Worm (Caenorhabditis elegans): Measurements from ENCODE around the gene T21D12.12.

T21D12.12 gene

ce11 chrIV:295734-296201 lies 29.5 kb downstream of the T21D12.12 start:
- TF ChIP-seq sea-1 (GFP tag; conservative IDR thresholded peaks at IDR 0.05) (no peak), tbx-37 (GFP tag; conservative IDR thresholded peaks at IDR 0.05) (no peak), hmg-4 (GFP tag; optimal IDR thresholded peaks at IDR 0.05) (no peak), ama-1 (optimal IDR thresholded peaks at IDR 0.05) (no peak), hnd-1 (tag; optimal IDR thresholded peaks at IDR 0.05) (no peak), ceh-36 (tag; optimal IDR thresholded peaks at IDR 0.05) (no peak), pes-1 (GFP tag; IDR thresholded peaks at IDR 0.05) (no peak), ceh-13 (GFP tag; optimal IDR thresholded peaks at IDR 0.05) (no peak), ets-7 (tag; optimal IDR thresholded peaks at IDR 0.05) (no peak), hmbx-1 (tag; optimal IDR thresholded peaks at IDR 0.05) (no peak), tbx-11 (GFP tag; IDR thresholded peaks at IDR 0.05) (no peak), scrt-1 (GFP tag; IDR thresholded peaks at IDR 0.05) (no peak), tra-4 (tag; optimal IDR thresholded peaks at IDR 0.05) (no peak), flt-1 (GFP tag; IDR thresholded peaks at IDR 0.05) (no peak)

DNA sequence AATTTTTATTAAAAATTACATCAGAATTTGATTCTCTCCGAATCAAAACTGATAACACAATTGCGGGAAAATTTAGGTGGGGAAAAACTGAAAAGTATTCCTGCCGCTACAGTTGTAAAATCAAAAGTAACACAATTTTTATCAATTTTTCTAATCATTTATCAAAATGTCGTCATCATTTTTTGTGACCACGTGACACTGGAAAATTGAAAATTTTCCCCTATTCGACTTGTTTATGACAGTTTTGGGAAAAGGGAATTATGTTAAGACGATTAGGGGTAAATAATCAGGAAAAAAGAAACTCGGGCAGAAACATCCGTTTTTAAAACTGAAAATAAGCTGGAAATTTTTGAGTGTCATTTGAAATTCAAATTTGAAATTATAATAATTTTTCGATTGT lies 30.6 kb downstream of the T21D12.12 start:
- TF ChIP-seq hmg-4 (GFP tag; optimal IDR thresholded peaks at IDR 0.05), result no peak
- no peak for TF ChIP-seq flt-1 (GFP tag; IDR thresholded peaks at IDR 0.05)
- no peak for TF ChIP-seq ceh-36 (tag; optimal IDR thresholded peaks at IDR 0.05)
- no peak for TF ChIP-seq scrt-1 (GFP tag; IDR thresholded peaks at IDR 0.05)
- no peak for TF ChIP-seq F13C5.2 (tag; optimal IDR thresholded peaks at IDR 0.05)
- no peak for TF ChIP-seq ama-1 (optimal IDR thresholded peaks at IDR 0.05)
- no peak for TF ChIP-seq B0310.2 (tag; optimal IDR thresholded peaks at IDR 0.05)
- no peak for TF ChIP-seq pes-1 (GFP tag; IDR thresholded peaks at IDR 0.05)
- no peak for TF ChIP-seq hnd-1 (tag; optimal IDR thresholded peaks at IDR 0.05)
- TF ChIP-seq ceh-13 (GFP tag; optimal IDR thresholded peaks at IDR 0.05), result no peak
- TF ChIP-seq aly-1 (tag; optimal IDR thresholded peaks at IDR 0.05), result no peak
- TF ChIP-seq tbx-37 (GFP tag; conservative IDR thresholded peaks at IDR 0.05), result no peak
- TF ChIP-seq hmbx-1 (tag; optimal IDR thresholded peaks at IDR 0.05), result no peak
- TF ChIP-seq sea-1 (GFP tag; conservative IDR thresholded peaks at IDR 0.05), result no peak
- no peak for TF ChIP-seq tbx-11 (GFP tag; IDR thresholded peaks at IDR 0.05)
- TF ChIP-seq tra-4 (tag; optimal IDR thresholded peaks at IDR 0.05), result no peak

DNA sequence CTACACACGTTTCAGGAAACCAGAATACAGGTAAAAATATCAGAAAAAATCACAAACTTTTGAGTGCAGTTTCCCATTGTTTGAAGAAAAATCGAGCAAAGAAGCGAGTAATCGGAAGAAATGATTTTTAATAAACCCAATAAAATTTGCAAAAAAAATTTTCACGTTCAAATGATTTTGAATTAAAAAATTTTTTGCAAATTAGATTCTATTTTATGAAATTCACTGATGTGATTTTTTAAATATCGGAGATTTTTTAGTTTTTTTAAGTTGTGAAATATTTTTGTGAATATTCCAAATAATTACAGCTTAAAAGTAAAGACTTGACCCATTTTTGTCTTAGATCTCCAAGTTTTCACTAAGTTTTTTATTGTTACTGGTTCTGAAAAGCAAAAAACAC lies 32.0 kb downstream of the T21D12.12 start, which contains the start of gene pnp-1:
Gene pnp-1 (minus strand): TSS at position 101 of the 400 bp plus-strand sequence.
- TF ChIP-seq ceh-36 (tag; optimal IDR thresholded peaks at IDR 0.05) (no peak), ets-7 (tag; optimal IDR thresholded peaks at IDR 0.05) (no peak), sea-1 (GFP tag; conservative IDR thresholded peaks at IDR 0.05) (no peak), hmg-4 (GFP tag; optimal IDR thresholded peaks at IDR 0.05) (no peak), ceh-13 (GFP tag; optimal IDR thresholded peaks at IDR 0.05) (no peak), hmbx-1 (tag; optimal IDR thresholded peaks at IDR 0.05) (no peak), flt-1 (GFP tag; IDR thresholded peaks at IDR 0.05) (no peak), ama-1 (optimal IDR thresholded peaks at IDR 0.05) (no peak), tra-4 (tag; optimal IDR thresholded peaks at IDR 0.05) (no peak), B0310.2 (tag; optimal IDR thresholded peaks at IDR 0.05) (no peak), tbx-11 (GFP tag; IDR thresholded peaks at IDR 0.05) (no peak), F13C5.2 (tag; optimal IDR thresholded peaks at IDR 0.05) (no peak), scrt-1 (GFP tag; IDR thresholded peaks at IDR 0.05) (no peak), tbx-37 (GFP tag; conservative IDR thresholded peaks at IDR 0.05) (no peak), pes-1 (GFP tag; IDR thresholded peaks at IDR 0.05) (no peak), aly-1 (tag; optimal IDR thresholded peaks at IDR 0.05) (no peak), hnd-1 (tag; optimal IDR thresholded peaks at IDR 0.05) (no peak)

ce11 chrIV:299190-299589 lies 32.9 kb downstream of the T21D12.12 start:
- no peak for TF ChIP-seq pes-1 (GFP tag; IDR thresholded peaks at IDR 0.05)
- no peak for TF ChIP-seq ceh-13 (GFP tag; optimal IDR thresholded peaks at IDR 0.05)
- no peak for TF ChIP-seq flt-1 (GFP tag; IDR thresholded peaks at IDR 0.05)
- TF ChIP-seq ama-1 (optimal IDR thresholded peaks at IDR 0.05), result no peak
- no peak for TF ChIP-seq F13C5.2 (tag; optimal IDR thresholded peaks at IDR 0.05)
- TF ChIP-seq scrt-1 (GFP tag; IDR thresholded peaks at IDR 0.05), result no peak
- TF ChIP-seq tbx-11 (GFP tag; IDR thresholded peaks at IDR 0.05), result no peak
- no peak for TF ChIP-seq ets-7 (tag; optimal IDR thresholded peaks at IDR 0.05)
- TF ChIP-seq hnd-1 (tag; optimal IDR thresholded peaks at IDR 0.05), result no peak
- no peak for TF ChIP-seq sea-1 (GFP tag; conservative IDR thresholded peaks at IDR 0.05)
- no peak for TF ChIP-seq hmbx-1 (tag; optimal IDR thresholded peaks at IDR 0.05)
- TF ChIP-seq tbx-37 (GFP tag; conservative IDR thresholded peaks at IDR 0.05), result no peak
- TF ChIP-seq hmg-4 (GFP tag; optimal IDR thresholded peaks at IDR 0.05), result no peak

- TF ChIP-seq ceh-36 (tag; optimal IDR thresholded peaks at IDR 0.05) (no peak), tra-4 (tag; optimal IDR thresholded peaks at IDR 0.05) (no peak), ama-1 (optimal IDR thresholded peaks at IDR 0.05) (no peak), hnd-1 (tag; optimal IDR thresholded peaks at IDR 0.05) (no peak), F13C5.2 (tag; optimal IDR thresholded peaks at IDR 0.05) (no peak), sea-1 (GFP tag; conservative IDR thresholded peaks at IDR 0.05) (no peak), aly-1 (tag; optimal IDR thresholded peaks at IDR 0.05) (no peak), pes-1 (GFP tag; IDR thresholded peaks at IDR 0.05) (no peak), hmbx-1 (tag; optimal IDR thresholded peaks at IDR 0.05) (no peak), flt-1 (GFP tag; IDR thresholded peaks at IDR 0.05) (no peak), ceh-13 (GFP tag; optimal IDR thresholded peaks at IDR 0.05) (no peak)
Observed at ce11 chrIV:300307-300706, 34.1 kb downstream of the T21D12.12 start.

DNA sequence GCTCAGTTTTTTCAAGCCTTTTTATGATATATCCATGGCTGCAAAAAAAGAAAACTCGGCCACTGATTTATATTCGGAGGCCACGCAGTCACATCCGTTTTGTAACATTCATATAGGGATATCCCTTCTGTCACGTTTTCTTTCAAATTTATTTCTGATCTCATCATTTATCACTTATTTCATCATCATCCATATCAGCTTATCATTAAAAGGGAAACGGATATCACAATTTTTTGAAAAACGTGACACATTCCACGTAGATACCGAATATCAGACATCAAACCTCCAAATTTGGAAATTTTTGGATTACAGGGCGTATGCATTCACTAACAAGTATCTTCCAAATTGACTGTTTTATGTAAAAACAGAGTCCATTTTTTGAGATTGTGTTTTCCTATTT lies 36.5 kb downstream of the T21D12.12 start:
- no peak for TF ChIP-seq hmbx-1 (tag; optimal IDR thresholded peaks at IDR 0.05)
- no peak for TF ChIP-seq tra-4 (tag; optimal IDR thresholded peaks at IDR 0.05)
- TF ChIP-seq flt-1 (GFP tag; IDR thresholded peaks at IDR 0.05), result no peak

ce11 chrIV:303264-303663 lies 37.0 kb downstream of the T21D12.12 start:
- TF ChIP-seq sea-1 (GFP tag; conservative IDR thresholded peaks at IDR 0.05) (no peak), tra-4 (tag; optimal IDR thresholded peaks at IDR 0.05) (no peak), ceh-36 (tag; optimal IDR thresholded peaks at IDR 0.05) (no peak), scrt-1 (GFP tag; IDR thresholded peaks at IDR 0.05) (no peak), F13C5.2 (tag; optimal IDR thresholded peaks at IDR 0.05) (no peak), hmbx-1 (tag; optimal IDR thresholded peaks at IDR 0.05) (no peak), hmg-4 (GFP tag; optimal IDR thresholded peaks at IDR 0.05) (no peak), B0310.2 (tag; optimal IDR thresholded peaks at IDR 0.05) (no peak), flt-1 (GFP tag; IDR thresholded peaks at IDR 0.05) (no peak), tbx-37 (GFP tag; conservative IDR thresholded peaks at IDR 0.05) (no peak), hnd-1 (tag; optimal IDR thresholded peaks at IDR 0.05) (no peak), pes-1 (GFP tag; IDR thresholded peaks at IDR 0.05) (no peak), ama-1 (optimal IDR thresholded peaks at IDR 0.05) (no peak), tbx-11 (GFP tag; IDR thresholded peaks at IDR 0.05) (no peak)

Measured in whole organism, early embryonic.